Worm (Caenorhabditis elegans) whole organism, mixed stage, embryonic: Measurements from ENCODE around the gene B0457.2.

Experiments
- bed-3 ChIP-seq: fragments of 200-800 bp; sonication (Bioruptor generic); optimal IDR thresholded peaks from 3 replicates; lab custom pipeline; 2018; ENCODE audit warnings: mild to moderate bottlenecking, missing genetic modification characterization, moderate library complexity, missing compliant biosample characterization
- blmp-1 ChIP-seq: fragments of 150-350 bp; optimal IDR thresholded peaks from 2 replicates; lab custom pipeline; 2014; ENCODE audit warnings: missing biosample characterization, missing genetic modification characterization
- ceh-39 ChIP-seq: fragments of 150-350 bp; optimal IDR thresholded peaks from 2 replicates; lab custom pipeline; 2014; ENCODE audit warnings: missing biosample characterization, missing genetic modification characterization
- ceh-43 ChIP-seq: fragments of 200-800 bp; sonication (Bioruptor generic); optimal IDR thresholded peaks from 2 replicates; lab custom pipeline; 2018; ENCODE audit warnings: mild to moderate bottlenecking, missing genetic modification characterization, moderate library complexity, missing compliant biosample characterization
- ceh-83 ChIP-seq: fragments of 200-800 bp; sonication (Bioruptor generic); optimal IDR thresholded peaks from 2 replicates; lab custom pipeline; 2018; ENCODE audit warnings: mild to moderate bottlenecking, missing genetic modification characterization, missing compliant biosample characterization
- ces-1 ChIP-seq: fragments of 150-350 bp; optimal IDR thresholded peaks from 2 replicates; lab custom pipeline; 2014; ENCODE audit warnings: missing biosample characterization, missing genetic modification reagents, missing genetic modification characterization
- cnd-1 ChIP-seq: fragments of 200-800 bp; sonication (Bioruptor generic); optimal IDR thresholded peaks from 2 replicates; lab custom pipeline; 2018; ENCODE audit warnings: mild to moderate bottlenecking, missing genetic modification characterization, missing compliant biosample characterization
- drap-1 ChIP-seq: fragments of 200-800 bp; sonication (Bioruptor generic); optimal IDR thresholded peaks from 3 replicates; lab custom pipeline; 2018; ENCODE audit warnings: mild to moderate bottlenecking, missing genetic modification characterization, missing compliant biosample characterization
- elt-1 ChIP-seq: sonication (generic microtip); optimal IDR thresholded peaks from 2 replicates; lab custom pipeline; 2017; ENCODE audit warnings: missing genetic modification characterization, mild to moderate bottlenecking, missing compliant biosample characterization, antibody characterized with exemption, moderate library complexity, borderline replicate concordance; ENCODE audit not compliant: insufficient read depth
- elt-3 ChIP-seq: fragments of 150-350 bp; optimal IDR thresholded peaks from 2 replicates; lab custom pipeline; 2014; ENCODE audit warnings: missing biosample characterization, missing genetic modification characterization
- flh-1 ChIP-seq: fragments of 200-800 bp; sonication (Bioruptor generic); optimal IDR thresholded peaks from 2 replicates; lab custom pipeline; 2018; ENCODE audit warnings: mild to moderate bottlenecking, missing genetic modification characterization, moderate library complexity, missing compliant biosample characterization
- ham-2 ChIP-seq: fragments of 200-800 bp; sonication (Bioruptor generic); optimal IDR thresholded peaks from 2 replicates; lab custom pipeline; 2018; ENCODE audit warnings: mild to moderate bottlenecking, missing genetic modification characterization, missing compliant biosample characterization
- hlh-1 ChIP-seq: fragments of 150-350 bp; optimal IDR thresholded peaks from 2 replicates; lab custom pipeline; 2014; ENCODE audit warnings: missing biosample characterization, missing genetic modification reagents, missing genetic modification characterization
- lin-13 ChIP-seq: fragments of 150-350 bp; optimal IDR thresholded peaks from 2 replicates; lab custom pipeline; 2014; ENCODE audit warnings: missing biosample characterization, missing genetic modification characterization
- lin-32 ChIP-seq: fragments of 200-800 bp; sonication (Bioruptor generic); optimal IDR thresholded peaks from 2 replicates; lab custom pipeline; 2018; ENCODE audit warnings: mild to moderate bottlenecking, missing genetic modification characterization, missing compliant biosample characterization
- lsy-2 ChIP-seq: fragments of 150-350 bp; optimal IDR thresholded peaks from 2 replicates; lab custom pipeline; 2014; ENCODE audit warnings: missing biosample characterization, missing genetic modification characterization
- mab-5 ChIP-seq: fragments of 150-350 bp; optimal IDR thresholded peaks from 2 replicates; lab custom pipeline; 2014; ENCODE audit warnings: missing biosample characterization, missing genetic modification characterization
- mep-1 ChIP-seq: fragments of 150-350 bp; optimal IDR thresholded peaks from 2 replicates; lab custom pipeline; 2017; ENCODE audit warnings: missing biosample characterization, missing genetic modification reagents, missing genetic modification characterization, inconsistent platforms
- mls-2 ChIP-seq: sonication (generic microtip); optimal IDR thresholded peaks from 2 replicates; lab custom pipeline; 2016; ENCODE audit warnings: mild to moderate bottlenecking, missing genetic modification characterization, moderate library complexity, missing compliant biosample characterization
- nhr-12 ChIP-seq: fragments of 150-350 bp; optimal IDR thresholded peaks from 2 replicates; lab custom pipeline; 2014; ENCODE audit warnings: missing biosample characterization, missing genetic modification characterization
- nhr-2 ChIP-seq: fragments of 150-350 bp; optimal IDR thresholded peaks from 2 replicates; lab custom pipeline; 2014; ENCODE audit warnings: missing biosample characterization, missing genetic modification characterization
- nhr-237 ChIP-seq: fragments of 150-350 bp; optimal IDR thresholded peaks from 2 replicates; lab custom pipeline; 2014; ENCODE audit warnings: missing biosample characterization, missing genetic modification characterization
- nhr-28 ChIP-seq: fragments of 150-350 bp; optimal IDR thresholded peaks from 2 replicates; lab custom pipeline; 2014; ENCODE audit warnings: missing biosample characterization, missing genetic modification characterization
- nhr-76 ChIP-seq: sonication (generic microtip); optimal IDR thresholded peaks from 2 replicates; lab custom pipeline; 2017; ENCODE audit warnings: missing biosample characterization, missing genetic modification characterization
- pha-4 ChIP-seq: fragments of 150-350 bp; optimal IDR thresholded peaks from 2 replicates; lab custom pipeline; 2018; ENCODE audit warnings: missing biosample characterization, missing genetic modification reagents, missing genetic modification characterization
- sem-2 ChIP-seq: fragments of 200-800 bp; sonication (Bioruptor generic); optimal IDR thresholded peaks from 2 replicates; lab custom pipeline; 2018; ENCODE audit warnings: mild to moderate bottlenecking, missing genetic modification characterization, missing compliant biosample characterization
- sptf-1 ChIP-seq: sonication (generic microtip); optimal IDR thresholded peaks from 2 replicates; lab custom pipeline; 2017; ENCODE audit warnings: mild to moderate bottlenecking, missing genetic modification characterization, moderate library complexity, missing compliant biosample characterization
- tbx-8 ChIP-seq: fragments of 200-800 bp; sonication (Bioruptor generic); optimal IDR thresholded peaks from 2 replicates; lab custom pipeline; 2018; ENCODE audit warnings: mild to moderate bottlenecking, missing genetic modification characterization, moderate library complexity, missing compliant biosample characterization
- unc-120 ChIP-seq: sonication (generic microtip); optimal IDR thresholded peaks from 2 replicates; lab custom pipeline; 2017; ENCODE audit warnings: missing genetic modification characterization, missing compliant biosample characterization; ENCODE audit not compliant: poor library complexity, severe bottlenecking
- unc-39 ChIP-seq: fragments of 150-350 bp; optimal IDR thresholded peaks from 2 replicates; lab custom pipeline; 2014; ENCODE audit warnings: missing biosample characterization, missing genetic modification characterization
- unc-62 ChIP-seq: fragments of 150-350 bp; optimal IDR thresholded peaks from 2 replicates; lab custom pipeline; 2014; ENCODE audit warnings: missing biosample characterization, missing genetic modification reagents, missing genetic modification characterization
- zip-8 ChIP-seq: fragments of 150-350 bp; optimal IDR thresholded peaks from 2 replicates; lab custom pipeline; 2014; ENCODE audit warnings: missing biosample characterization, missing genetic modification characterization
- ztf-11 ChIP-seq: fragments of 150-350 bp; optimal IDR thresholded peaks from 2 replicates; lab custom pipeline; 2014; ENCODE audit warnings: missing biosample characterization, missing genetic modification characterization

B0457.2 gene

DNA sequence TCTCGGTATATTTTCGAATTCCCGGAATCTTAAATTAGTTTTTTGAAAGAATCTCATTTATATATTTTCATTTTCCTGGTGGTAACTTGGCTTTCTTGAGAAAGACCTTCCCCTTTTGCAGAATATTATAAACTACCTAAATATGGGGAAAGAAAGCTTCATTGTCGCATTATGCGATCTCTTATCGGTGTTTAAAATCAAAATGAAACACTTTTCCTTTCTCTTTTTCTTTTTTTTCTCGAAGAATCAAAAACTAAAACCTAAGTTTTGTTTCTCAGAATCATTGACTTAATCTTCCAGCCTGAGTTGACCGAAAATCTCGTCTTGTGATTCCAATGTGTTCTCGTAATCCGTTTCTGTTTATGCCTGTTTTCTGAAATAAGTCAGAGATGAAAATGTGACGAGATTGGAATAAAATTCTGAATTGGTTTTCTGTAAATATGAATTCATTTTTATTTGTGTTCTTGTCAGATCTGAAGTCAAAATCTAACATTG, 13.8 kb downstream of the B0457.2 start:
- TF ChIP-seq sptf-1 (tag; lab: Kevin White, UChicago): no peak
- TF ChIP-seq bed-3 (GFP tag; lab: Kevin White, UChicago): no peak
- no peak for TF ChIP-seq nhr-12 (tag; lab: Kevin White, UChicago)
- TF ChIP-seq mep-1: no peak
- no peak for TF ChIP-seq unc-39 (tag; lab: Kevin White, UChicago)
- no peak for TF ChIP-seq hlh-1 (tag; lab: Kevin White, UChicago)
- TF ChIP-seq ceh-39 (tag; lab: Kevin White, UChicago): no peak
- TF ChIP-seq mab-5: no peak
- TF ChIP-seq blmp-1 (tag; lab: Kevin White, UChicago): no peak
- TF ChIP-seq zip-8: no peak

DNA sequence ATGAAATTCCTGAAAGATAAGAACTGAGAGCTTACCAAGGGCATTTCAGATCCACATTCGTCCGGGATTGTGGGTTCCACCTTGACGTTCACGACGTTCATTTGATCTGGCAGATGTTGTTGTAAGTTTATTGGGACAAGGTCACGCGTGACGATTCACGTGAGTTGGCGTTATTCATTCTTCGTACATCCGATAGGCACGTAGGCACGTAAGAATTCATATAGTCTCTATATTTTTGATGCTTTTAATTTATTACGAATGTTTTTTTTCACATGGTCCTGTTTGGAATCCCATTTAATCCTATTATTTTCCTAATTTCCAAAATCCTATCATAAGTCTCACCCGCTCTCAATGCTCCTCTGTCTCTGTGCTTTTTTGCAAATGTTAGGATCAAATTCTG, 14.4 kb downstream of the B0457.2 start, which contains the start of gene B0457.4:
TSS of gene B0457.4 (minus strand) at position 101 of the 400 bp plus-strand sequence.
- TF ChIP-seq cnd-1 (tag; lab: Kevin White, UChicago): no peak
- no peak for TF ChIP-seq lsy-2
- no peak for TF ChIP-seq pha-4
- no peak for TF ChIP-seq unc-62 (GFP tag; lab: Kevin White, UChicago)
- no peak for TF ChIP-seq drap-1 (GFP tag; lab: Kevin White, UChicago)
- TF ChIP-seq elt-3: no peak
- no peak for TF ChIP-seq nhr-28
- TF ChIP-seq ham-2: no peak
- no peak for TF ChIP-seq flh-1 (GFP tag; lab: Kevin White, UChicago)
- TF ChIP-seq ceh-43 (GFP tag; lab: Kevin White, UChicago): no peak
- no peak for TF ChIP-seq bed-3 (GFP tag; lab: Kevin White, UChicago)
- TF ChIP-seq ces-1 (GFP tag; lab: Kevin White, UChicago): no peak
- TF ChIP-seq nhr-2: no peak
- no peak for TF ChIP-seq tbx-8 (GFP tag; lab: Kevin White, UChicago)

DNA sequence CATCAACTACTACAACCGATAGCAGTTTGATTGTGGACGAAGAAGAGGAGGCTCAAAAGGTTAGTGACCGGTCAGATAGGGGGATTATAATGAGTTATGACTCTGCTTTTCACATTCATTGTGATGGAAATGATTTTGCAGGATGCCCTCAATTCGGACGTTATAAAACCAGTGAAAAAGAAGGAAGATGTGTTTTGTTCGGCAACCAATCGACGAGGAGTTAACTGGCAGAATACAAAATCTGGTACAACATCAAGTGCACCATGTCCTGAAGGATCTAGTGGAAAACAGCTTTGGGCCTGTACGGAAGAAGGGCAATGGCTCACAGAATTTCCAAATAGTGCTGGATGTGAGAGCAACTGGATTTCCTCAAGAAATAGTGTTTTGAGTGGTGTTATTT, 22.5 kb downstream of the B0457.2 start:
- TF ChIP-seq mep-1: no peak
- no peak for TF ChIP-seq sem-2
- no peak for TF ChIP-seq lin-32
- TF ChIP-seq ceh-39 (tag; lab: Kevin White, UChicago): no peak
- TF ChIP-seq lin-13 (tag; lab: Kevin White, UChicago): no peak
- no peak for TF ChIP-seq elt-3
- TF ChIP-seq ceh-43 (GFP tag; lab: Kevin White, UChicago): no peak
- TF ChIP-seq ztf-11: no peak
- TF ChIP-seq sptf-1 (tag; lab: Kevin White, UChicago): no peak
- TF ChIP-seq bed-3 (GFP tag; lab: Kevin White, UChicago): no peak
- no peak for TF ChIP-seq nhr-237 (tag; lab: Kevin White, UChicago)
- TF ChIP-seq ceh-83 (GFP tag; lab: Kevin White, UChicago): no peak
- no peak for TF ChIP-seq pha-4
- no peak for TF ChIP-seq unc-39 (tag; lab: Kevin White, UChicago)
- TF ChIP-seq nhr-28: no peak
- no peak for TF ChIP-seq mab-5
- TF ChIP-seq, all 35 proteins: peak for 0

DNA sequence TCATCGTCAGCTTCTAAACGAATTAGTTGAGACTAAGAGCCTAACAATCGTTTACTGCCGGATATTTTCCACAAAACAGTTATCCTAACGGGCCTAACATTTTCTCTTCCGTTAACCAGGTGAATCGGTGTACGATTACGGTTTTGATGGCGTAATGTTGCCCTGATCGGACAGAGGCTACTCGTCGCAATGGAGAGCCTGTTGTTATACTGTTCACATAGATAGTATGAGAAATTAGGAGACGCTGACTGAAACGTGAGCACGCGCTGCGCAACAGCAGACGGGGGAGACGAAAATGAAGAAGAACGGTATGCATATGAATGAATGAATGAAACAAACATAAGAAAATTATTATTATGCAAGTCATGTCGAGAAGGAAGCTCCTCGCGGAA, 27.0 kb downstream of the B0457.2 start:
- TF ChIP-seq unc-120 (tag; lab: Kevin White, UChicago): no peak
- TF ChIP-seq flh-1 (GFP tag; lab: Kevin White, UChicago): no peak
- no peak for TF ChIP-seq ceh-43 (GFP tag; lab: Kevin White, UChicago)
- peak; percentile 69 for TF ChIP-seq nhr-2
- TF ChIP-seq mls-2 (tag; lab: Kevin White, UChicago): no peak
- no peak for TF ChIP-seq ceh-83 (GFP tag; lab: Kevin White, UChicago)
- TF ChIP-seq nhr-12 (tag; lab: Kevin White, UChicago): no peak
- TF ChIP-seq mep-1: no peak
- TF ChIP-seq zip-8: peak; percentile 35
- peak; percentile 67 for TF ChIP-seq pha-4
- TF ChIP-seq ces-1 (GFP tag; lab: Kevin White, UChicago): peak; percentile 69
- TF ChIP-seq, all 35 proteins: peak for 4

DNA sequence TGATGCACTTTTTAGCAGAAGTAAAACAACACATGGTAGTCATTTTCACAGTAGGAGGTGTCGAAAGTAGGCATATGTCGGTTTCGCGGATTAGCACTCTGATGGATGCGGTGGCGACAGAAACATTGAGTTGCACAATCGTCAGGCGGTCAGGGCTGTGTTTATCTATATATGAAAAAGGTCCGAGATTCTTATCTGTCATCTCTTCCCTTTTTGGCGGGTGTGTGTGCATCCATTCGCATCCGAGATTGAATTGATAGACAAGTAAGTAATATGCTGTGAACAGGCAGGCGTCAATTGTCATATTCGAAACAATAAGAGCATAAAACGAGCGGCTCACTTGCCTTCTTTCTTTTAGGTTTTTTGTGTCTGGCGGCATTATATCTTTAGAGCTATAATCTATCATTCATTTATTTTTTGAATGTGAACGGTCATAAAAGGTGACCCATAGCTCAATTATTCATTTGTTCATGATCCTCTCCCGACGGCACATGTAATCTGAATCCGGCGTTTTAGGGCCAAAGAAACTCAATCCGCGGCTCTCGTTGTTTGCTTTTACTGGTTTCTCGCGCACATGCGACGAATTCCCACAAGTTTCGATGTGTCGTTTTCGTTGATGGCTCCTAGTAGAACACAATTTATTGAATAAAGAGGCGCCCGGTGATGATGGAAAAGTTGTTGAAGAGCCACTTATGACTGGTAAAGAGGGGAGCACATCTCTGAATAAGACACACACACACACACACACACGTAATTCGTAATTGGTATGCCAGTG, 27.6 kb downstream of the B0457.2 start:
- TF ChIP-seq drap-1 (GFP tag; lab: Kevin White, UChicago): no peak
- TF ChIP-seq ham-2: no peak
- no peak for TF ChIP-seq nhr-76
- TF ChIP-seq cnd-1 (tag; lab: Kevin White, UChicago): no peak
- peak; percentile 58 for TF ChIP-seq ceh-83 (GFP tag; lab: Kevin White, UChicago)
- peak; percentile 5 for TF ChIP-seq sptf-1 (tag; lab: Kevin White, UChicago)
- TF ChIP-seq nhr-2: peak; percentile 18
- peak; percentile 89 for TF ChIP-seq elt-1 (tag; lab: Kevin White, UChicago)
- TF ChIP-seq unc-62 (GFP tag; lab: Kevin White, UChicago): peak; percentile 60
- TF ChIP-seq nhr-237 (tag; lab: Kevin White, UChicago): no peak
